Worm (Caenorhabditis elegans): ENCODE measurements around the gene fahd-1.

DNA sequence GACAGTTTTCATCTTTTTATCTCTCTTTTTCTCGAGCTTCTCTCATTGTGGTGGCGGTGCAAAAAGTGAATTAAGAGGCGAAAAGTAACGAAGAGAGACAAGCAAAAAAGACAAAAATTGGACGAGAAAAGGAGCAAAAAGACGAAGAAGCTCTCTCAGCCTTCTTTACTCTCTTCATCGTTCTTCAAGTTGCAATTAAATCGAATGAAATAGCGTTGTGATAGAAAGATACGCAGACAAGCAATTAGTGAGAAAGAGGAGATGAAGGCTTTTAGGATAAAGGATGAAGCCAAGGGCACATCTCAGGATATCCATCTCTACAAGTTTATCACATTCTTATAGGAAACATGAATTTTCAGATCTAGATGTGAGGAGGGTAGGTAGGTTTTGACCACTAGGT lies 43.9 kb upstream of the fahd-1 start:
- TF ChIP-seq ztf-11 (tag; optimal IDR thresholded peaks at IDR 0.05) = no peak
- TF ChIP-seq unc-39 (tag; optimal IDR thresholded peaks at IDR 0.05) = no peak
- no peak for TF ChIP-seq unc-62 (GFP tag; optimal IDR thresholded peaks at IDR 0.05)
- no peak for TF ChIP-seq nhr-76 (tag; optimal IDR thresholded peaks at IDR 0.05)
- no peak for TF ChIP-seq mab-5 (tag; optimal IDR thresholded peaks at IDR 0.05)
- TF ChIP-seq pha-4 (tag; optimal IDR thresholded peaks at IDR 0.05) = no peak
- no peak for TF ChIP-seq lsy-2 (tag; optimal IDR thresholded peaks at IDR 0.05)
- no peak for TF ChIP-seq nhr-12 (tag; optimal IDR thresholded peaks at IDR 0.05)
- no peak for TF ChIP-seq M03D4.4 (tag; optimal IDR thresholded peaks at IDR 0.05)
- no peak for TF ChIP-seq lin-13 (tag; optimal IDR thresholded peaks at IDR 0.05)
